Fruit fly (Drosophila melanogaster): ENCODE data around the gene boss.

DNA sequence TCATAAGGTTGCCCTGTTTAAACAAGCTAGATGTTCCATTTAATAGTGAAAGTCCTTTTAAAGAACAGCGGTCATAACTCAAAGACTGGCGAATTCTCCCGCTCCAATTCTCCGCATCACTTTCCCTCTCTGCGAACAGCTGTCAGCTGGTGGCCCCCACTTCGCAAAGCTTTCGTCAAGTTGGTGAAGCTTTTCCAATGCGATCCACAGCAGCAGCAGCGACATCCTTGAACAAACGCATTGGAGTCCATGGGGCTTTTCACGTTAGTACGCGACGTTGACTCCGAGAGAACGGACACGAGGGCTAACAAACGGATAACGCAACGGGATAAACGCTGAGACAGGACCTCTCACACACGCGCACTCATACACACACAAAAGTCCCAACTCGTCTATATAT, 8.0 kb downstream of the boss start, which contains the start of gene fid:
- TF ChIP-seq OdsH (GFP tag; optimal IDR thresholded peaks at IDR 0.05) (no peak), Hr38 (GFP tag; optimal IDR thresholded peaks at IDR 0.05) (no peak), vri (GFP tag; optimal IDR thresholded peaks at IDR 0.05) (no peak), CG6163 (GFP tag; IDR thresholded peaks at IDR 0.05) (no peak), Gug (GFP tag; IDR thresholded peaks at IDR 0.05) (no peak), CG9139 (GFP tag; optimal IDR thresholded peaks at IDR 0.05) (no peak), CG3919 (GFP tag; optimal IDR thresholded peaks at IDR 0.05) (no peak), topi (GFP tag; optimal IDR thresholded peaks at IDR 0.05) (no peak), CG16779 (tag; optimal IDR thresholded peaks at IDR 0.05) (no peak), CG8119 (GFP tag; IDR thresholded peaks at IDR 0.05) (no peak), net (GFP tag; optimal IDR thresholded peaks at IDR 0.05) (no peak)
